Worm (Caenorhabditis elegans) whole organism, L1 larva: ENCODE measurements around the gene B0393.4.

Experiments used
- ama-1 ChIP-seq: fragments of 150-350 bp; optimal IDR thresholded peaks from 2 replicates; lab custom pipeline; 2014
- elt-3 ChIP-seq, 6 experiments: fragments of 150-350 bp in 1 of 6; sonication (generic microtip); optimal IDR thresholded peaks; 2 replicates each; lab custom pipeline; 2017 to 2018; ENCODE audit warnings: missing biosample characterization in 6 of 6, missing genetic modification characterization in 6 of 6, inconsistent platforms in 1 of 6
- nhr-237 ChIP-seq: fragments of 150-350 bp; optimal IDR thresholded peaks from 2 replicates; lab custom pipeline; 2014; ENCODE audit warnings: missing biosample characterization, missing genetic modification characterization
- pax-3 ChIP-seq: fragments of 200-800 bp; sonication (Bioruptor generic); optimal IDR thresholded peaks from 2 replicates; lab custom pipeline; 2018; ENCODE audit warnings: mild to moderate bottlenecking, missing genetic modification characterization, moderate library complexity, missing compliant biosample characterization
- sptf-1 ChIP-seq: fragments of 150-350 bp; optimal IDR thresholded peaks from 2 replicates; lab custom pipeline; 2014; ENCODE audit warnings: missing biosample characterization, missing genetic modification characterization
- swsn-7 ChIP-seq: sonication (generic microtip); optimal IDR thresholded peaks from 2 replicates; lab custom pipeline; 2016; ENCODE audit warnings: missing genetic modification characterization, missing compliant biosample characterization
- vab-15 ChIP-seq: sonication (generic microtip); optimal IDR thresholded peaks from 2 replicates; lab custom pipeline; 2017; ENCODE audit warnings: missing genotype, mild to moderate bottlenecking, missing genetic modification characterization, missing compliant biosample characterization

DNA sequence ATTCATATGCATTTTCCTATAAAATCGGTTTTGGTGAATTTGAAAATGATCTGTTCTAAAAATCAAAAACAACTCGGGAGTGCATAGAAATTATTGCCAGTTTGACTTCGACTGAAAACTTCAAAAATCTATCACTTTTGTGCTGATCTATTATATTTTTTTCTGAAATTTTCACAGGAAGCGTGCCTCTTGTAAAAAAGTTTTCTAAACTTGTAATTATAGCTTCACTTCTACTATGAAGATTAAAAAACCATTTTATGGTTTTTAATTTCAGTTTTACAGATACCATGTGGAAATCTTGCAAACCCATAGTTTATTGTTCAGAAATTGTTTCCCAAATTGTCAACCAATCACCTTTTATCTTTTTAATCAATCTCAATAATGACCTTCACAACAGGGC is 29.4 kb downstream of the B0393.4 start, which contains the start of gene F17C8.9:
- no peak for TF ChIP-seq sptf-1 (tag; lab: Kevin White, UChicago)
- TF ChIP-seq swsn-7 (tag; lab: Kevin White, UChicago), result no peak
- no peak for TF ChIP-seq elt-3 (tag; optimal IDR thresholded peaks at IDR 0.05; lab: Kevin White, UChicago)
- no peak for TF ChIP-seq pax-3 (tag; lab: Kevin White, UChicago)
- no peak for TF ChIP-seq vab-15 (tag; lab: Kevin White, UChicago)
- no peak for TF ChIP-seq nhr-237 (tag; lab: Kevin White, UChicago)
- no peak for TF ChIP-seq ama-1 (lab: Kevin White, UChicago)
